Worm (Caenorhabditis elegans): ENCODE results near the gene clec-135.

DNA sequence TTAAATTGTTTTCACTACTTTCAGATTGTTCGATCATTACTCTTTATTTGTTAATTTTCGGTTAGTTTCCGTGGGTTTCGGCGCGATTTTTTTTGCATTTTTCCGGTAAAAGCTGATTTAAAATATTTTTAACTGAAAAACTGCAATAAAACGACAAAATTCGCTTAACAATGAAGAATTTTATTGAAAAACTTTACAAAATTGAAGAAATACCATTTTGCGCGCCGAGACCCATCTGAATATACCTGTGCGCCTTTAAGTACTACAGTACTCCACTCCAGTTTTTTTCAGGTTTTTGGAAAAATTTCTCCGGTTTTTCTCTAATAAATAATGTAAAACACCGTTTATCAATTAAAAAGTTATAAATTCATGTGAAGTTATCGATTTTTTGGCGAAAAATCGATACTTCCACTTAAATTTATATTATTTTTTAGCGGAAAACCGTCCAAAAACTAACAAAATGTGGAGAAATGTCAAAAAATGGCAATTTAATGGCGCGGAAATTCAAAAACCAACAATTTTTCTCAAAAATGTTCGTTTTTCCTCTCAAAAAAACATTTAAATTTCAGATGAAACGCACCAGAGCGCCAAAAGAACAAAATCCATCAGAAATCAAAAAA is 27.7 kb downstream of the clec-135 start, which contains the start of gene C16A11.10:
- TF ChIP-seq ztf-29 (GFP tag; IDR thresholded peaks at IDR 0.05) (no peak), med-1 (GFP tag; optimal IDR thresholded peaks at IDR 0.05; ENCODE audit: insufficient read depth) (no peak), flt-1 (GFP tag; IDR thresholded peaks at IDR 0.05) (no peak), tab-1 (GFP tag; IDR thresholded peaks at IDR 0.05) (no peak)

All from whole organism, midembryonic.